Worm (Caenorhabditis elegans): ENCODE results near the gene C36B7.5.

DNA sequence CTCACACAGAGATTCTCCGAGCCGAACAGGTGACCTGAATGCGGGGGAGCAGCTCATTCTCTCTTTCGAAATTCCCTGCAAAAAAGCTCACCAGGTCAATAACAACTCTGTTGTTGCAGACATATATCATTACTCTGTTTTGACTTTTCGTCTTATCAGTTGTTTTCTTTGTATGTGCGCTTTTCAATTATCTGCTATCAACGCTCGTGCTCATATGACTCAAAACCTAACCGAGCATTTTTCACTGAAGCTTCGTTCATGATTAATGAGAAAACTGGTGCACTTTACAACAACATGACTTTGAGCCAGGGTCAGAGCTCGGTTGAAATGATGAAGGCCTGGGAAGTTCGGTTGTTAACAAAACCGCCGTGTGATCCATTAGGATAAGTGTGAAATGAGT is 19.8 kb downstream of the C36B7.5 start:
- TF ChIP-seq pha-4 (tag; optimal IDR thresholded peaks at IDR 0.05) (no peak), ceh-91 (GFP tag; IDR thresholded peaks at IDR 0.05) (no peak), nfya-2 (GFP tag; IDR thresholded peaks at IDR 0.05) (no peak)
